Worm (Caenorhabditis elegans) whole organism, L4/young adult: ENCODE data around the gene F40A3.2.

Experiments used
- dao-5 ChIP-seq: sonication (generic microtip); optimal IDR thresholded peaks from 2 replicates; lab custom pipeline; 2016; ENCODE audit warnings: missing genotype, missing genetic modification characterization, moderate library complexity, missing compliant biosample characterization
- him-1 ChIP-seq: sonication (generic microtip); optimal IDR thresholded peaks from 2 replicates; lab custom pipeline; 2016; ENCODE audit warnings: missing genotype, missing genetic modification reagents, missing genetic modification characterization, missing compliant biosample characterization

- TF ChIP-seq dao-5 (tag; lab: Kevin White, UChicago) (no peak), him-1 (tag; lab: Kevin White, UChicago) (no peak)
Measured at ce11 chrV:7839485-7839884, 39.2 kb upstream of the F40A3.2 start, which contains the start of gene C37C3.12.
